Worm (Caenorhabditis elegans): ENCODE data around the gene F44G4.6.

ce11 chrII:9033034-9033433 lies 31.4 kb upstream of the F44G4.6 start:
- TF ChIP-seq scrt-1 (GFP tag; IDR thresholded peaks at IDR 0.05) (no peak), B0310.2 (tag; optimal IDR thresholded peaks at IDR 0.05) (no peak), sea-1 (GFP tag; conservative IDR thresholded peaks at IDR 0.05) (no peak), F13C5.2 (tag; optimal IDR thresholded peaks at IDR 0.05) (no peak), flt-1 (GFP tag; IDR thresholded peaks at IDR 0.05) (no peak), ceh-13 (GFP tag; optimal IDR thresholded peaks at IDR 0.05) (no peak), ama-1 (optimal IDR thresholded peaks at IDR 0.05) (no peak), hmg-4 (GFP tag; optimal IDR thresholded peaks at IDR 0.05) (no peak), hnd-1 (tag; optimal IDR thresholded peaks at IDR 0.05) (no peak), tra-4 (tag; optimal IDR thresholded peaks at IDR 0.05) (no peak)
